Worm (Caenorhabditis elegans): ENCODE data around the gene mec-9.
A peak's percentile ranks its signal among the peaks of the same experiment; 100 is the strongest.

mec-9 gene

ce11 chrV:9925647-9926046, 10.7 kb upstream of the mec-9 start (continued):
- TF ChIP-seq lir-3 (tag; optimal IDR thresholded peaks at IDR 0.05) (no peak), Y48G9A.11 (GFP tag; IDR thresholded peaks at IDR 0.05) (no peak), dpl-1 (GFP tag; optimal IDR thresholded peaks at IDR 0.05) (no peak), cey-2 (tag; optimal IDR thresholded peaks at IDR 0.05; ENCODE audit: borderline replicate concordance, insufficient read depth) (peak; percentile 35), dmd-9 (GFP tag; IDR thresholded peaks at IDR 0.05) (no peak), F49E8.2 (tag; optimal IDR thresholded peaks at IDR 0.05; ENCODE audit: borderline replicate concordance) (no peak), mxl-3 (GFP tag; optimal IDR thresholded peaks at IDR 0.05) (no peak), F10B5.3 (tag; optimal IDR thresholded peaks at IDR 0.05) (no peak), zag-1 (tag; optimal IDR thresholded peaks at IDR 0.05) (no peak), hmg-1.1 (GFP tag; IDR thresholded peaks at IDR 0.05) (no peak), pqm-1 (tag; optimal IDR thresholded peaks at IDR 0.05) (peak; percentile 97), unc-62 (GFP tag; optimal IDR thresholded peaks at IDR 0.05 in 1 of 2) (no peak), unc-62 (tag; optimal IDR thresholded peaks at IDR 0.05) (no peak), ztf-7 (tag; optimal IDR thresholded peaks at IDR 0.05) (no peak), rbr-2 (tag; optimal IDR thresholded peaks at IDR 0.05) (no peak), hlh-11 (tag; optimal IDR thresholded peaks at IDR 0.05) (peak; percentile 74), nhr-41 (GFP tag; IDR thresholded peaks at IDR 0.05) (peak; percentile 23; the same call in 1 of the 2 replicates), mes-2 (tag; optimal IDR thresholded peaks at IDR 0.05; ENCODE audit: poor library complexity, severe bottlenecking) (no peak), lsy-2 (tag; optimal IDR thresholded peaks at IDR 0.05) (no peak), ceh-32 (tag; optimal IDR thresholded peaks at IDR 0.05; ENCODE audit: poor library complexity) (no peak), nhr-237 (tag; optimal IDR thresholded peaks at IDR 0.05) (no peak), nhr-77 (tag; optimal IDR thresholded peaks at IDR 0.05) (no peak)

- TF ChIP-seq jun-1 (tag; optimal IDR thresholded peaks at IDR 0.05) (no peak), ceh-44 (GFP tag; IDR thresholded peaks at IDR 0.05) (no peak), aha-1 (tag) (peak; percentile 91), dmd-6 (GFP tag; IDR thresholded peaks at IDR 0.05) (peak; percentile 34; the same call in 1 of the 2 replicates), snpc-1.2 (GFP tag; IDR thresholded peaks at IDR 0.05) (no peak), nhr-28 (tag; optimal IDR thresholded peaks at IDR 0.05) (peak; percentile 42)
Measured at ce11 chrV:9924389-9924788, 9.5 kb upstream of the mec-9 start.

- TF ChIP-seq nhr-111 (GFP tag; optimal IDR thresholded peaks at IDR 0.05) (no peak), zag-1 (tag; optimal IDR thresholded peaks at IDR 0.05) (no peak), skn-1 (tag; optimal IDR thresholded peaks at IDR 0.05) (no peak), hlh-30 (tag; optimal IDR thresholded peaks at IDR 0.05; ENCODE audit: insufficient read depth) (no peak), Y105C5A.15 (GFP tag; IDR thresholded peaks at IDR 0.05) (no peak), php-3 (GFP tag; IDR thresholded peaks at IDR 0.05) (no peak), tag-97 (GFP tag; IDR thresholded peaks at IDR 0.05) (no peak), mdl-1 (tag; optimal IDR thresholded peaks at IDR 0.05) (no peak), hmg-1.1 (GFP tag; IDR thresholded peaks at IDR 0.05) (no peak), ceh-44 (GFP tag; IDR thresholded peaks at IDR 0.05) (no peak), lin-1 (GFP tag; IDR thresholded peaks at IDR 0.05) (no peak), nhr-237 (tag; optimal IDR thresholded peaks at IDR 0.05) (no peak), nhr-76 (tag; optimal IDR thresholded peaks at IDR 0.05) (no peak), spr-3 (GFP tag; optimal IDR thresholded peaks at IDR 0.05) (no peak), lir-3 (tag; optimal IDR thresholded peaks at IDR 0.05) (no peak), zip-2 (tag; optimal IDR thresholded peaks at IDR 0.05) (no peak)
Measured at ce11 chrV:9922481-9922880, 7.6 kb upstream of the mec-9 start, which contains the start of gene C50H2.7. Gene C50H2.7 (plus strand): TSS chrV:9922781.

Measured in whole organism, L4 larva.